Worm (Caenorhabditis elegans): Measurements from ENCODE around the gene gba-2.

DNA sequence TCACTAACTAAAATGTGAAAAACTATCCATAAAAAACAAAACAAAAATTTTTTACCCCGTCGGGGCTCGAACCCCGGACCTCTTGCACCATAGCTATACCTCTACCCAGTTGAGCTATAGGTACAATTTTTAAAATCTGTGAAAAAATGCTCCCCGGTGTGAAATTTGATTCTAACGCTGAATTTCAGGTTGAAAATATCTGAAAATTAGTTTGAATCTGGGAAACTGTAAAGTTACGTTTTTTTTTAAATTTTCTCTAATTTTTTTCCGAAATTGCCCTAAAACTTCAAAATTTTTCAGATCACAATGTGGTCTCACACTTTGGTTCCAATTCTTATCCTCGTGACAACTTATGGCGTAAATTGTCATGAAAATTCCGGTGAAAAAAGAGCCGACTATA lies 21.6 kb upstream of the gba-2 start, which contains the start of gene Y59C2A.1:
- TF ChIP-seq lin-13 (GFP tag; optimal IDR thresholded peaks at IDR 0.05): no peak
- no peak for TF ChIP-seq mep-1 (tag; optimal IDR thresholded peaks at IDR 0.05)
- TF ChIP-seq snpc-4 (tag; optimal IDR thresholded peaks at IDR 0.05): no peak
- no peak for TF ChIP-seq nhr-11 (tag; optimal IDR thresholded peaks at IDR 0.05)

All from whole organism, L1 larva.